Worm (Caenorhabditis elegans) whole organism, late embryonic: ENCODE data around the gene F15A4.10.

Source experiments
- ceh-19 ChIP-seq: fragments of 200-800 bp; sonication (Bioruptor generic); optimal IDR thresholded peaks from 2 replicates; lab custom pipeline; 2018; ENCODE audit warnings: mild to moderate bottlenecking, missing genetic modification characterization, missing compliant biosample characterization
- ceh-45 ChIP-seq: fragments of 200-800 bp; sonication (Bioruptor generic); IDR thresholded peaks from 2 replicates; pipeline ENCODE4 v1.3.6; 2022; ENCODE audit warnings: missing genetic modification reagents, missing genetic modification characterization, missing compliant biosample characterization
- lin-11 ChIP-seq: fragments of 200-800 bp; sonication (Bioruptor generic); optimal IDR thresholded peaks from 2 replicates; lab custom pipeline; 2018; ENCODE audit warnings: mild to moderate bottlenecking, missing genetic modification characterization, missing compliant biosample characterization
- pha-2 ChIP-seq: sonication (generic microtip); optimal IDR thresholded peaks from 2 replicates; lab custom pipeline; 2017; ENCODE audit warnings: mild to moderate bottlenecking, missing genetic modification characterization, missing compliant biosample characterization
- pqm-1 ChIP-seq: sonication (generic microtip); optimal IDR thresholded peaks from 2 replicates; lab custom pipeline; 2016; ENCODE audit warnings: missing genetic modification characterization, missing compliant biosample characterization
- ref-2 ChIP-seq: sonication (generic microtip); optimal IDR thresholded peaks from 2 replicates; lab custom pipeline; 2016; ENCODE audit warnings: missing genetic modification characterization, missing compliant biosample characterization
- ztf-16 ChIP-seq: sonication (generic microtip); optimal IDR thresholded peaks from 2 replicates; lab custom pipeline; 2017; ENCODE audit warnings: missing genetic modification characterization, missing compliant biosample characterization

DNA sequence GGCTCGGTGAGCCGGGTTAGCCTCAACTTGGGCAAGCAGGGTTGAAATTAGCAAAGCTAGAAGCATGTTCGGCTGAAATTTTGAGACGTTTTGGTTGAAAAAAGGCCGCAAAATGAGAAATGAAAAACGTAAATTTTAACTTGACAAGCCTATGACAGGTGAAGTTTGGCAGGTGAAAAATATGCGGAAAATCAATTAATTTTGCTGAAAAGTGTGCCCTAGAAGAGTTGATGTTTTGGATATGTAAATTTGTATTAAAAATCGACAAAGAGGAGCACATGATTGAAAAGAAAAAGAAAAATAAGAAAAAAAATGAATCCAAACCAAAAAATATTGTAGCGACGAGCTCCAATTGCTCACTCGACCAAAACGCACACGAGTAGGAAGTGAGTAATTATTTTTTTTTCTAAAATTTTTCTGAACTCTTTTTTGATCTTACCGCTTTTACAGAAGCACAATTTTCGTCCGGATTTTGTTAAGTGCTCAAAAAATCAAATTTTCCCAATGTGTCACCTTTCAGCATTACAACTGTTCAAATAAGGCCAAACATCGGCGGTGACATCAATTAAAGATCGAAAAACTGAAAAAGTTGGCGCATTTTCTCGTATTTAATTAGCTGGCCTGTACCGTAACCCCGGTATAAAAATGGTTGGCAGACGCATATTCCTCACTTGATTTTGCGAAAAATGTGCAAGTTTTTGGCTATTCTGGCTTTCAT lies 13.7 kb downstream of the F15A4.10 start, which contains the start of the genes F15A4.5 and phat-8:
- TF ChIP-seq lin-11 (tag; lab: Kevin White, UChicago) (no peak), ztf-16 (no peak), ref-2 (tag; lab: Kevin White, UChicago) (no peak), pha-2 (tag; lab: Kevin White, UChicago) (no peak), ceh-45 (no peak), ceh-19 (GFP tag; lab: Kevin White, UChicago) (no peak), pqm-1 (no peak)
